Worm (Caenorhabditis elegans): Measurements from ENCODE around the gene nep-22.
A peak's percentile ranks its signal among the peaks of the same experiment; 100 is the strongest.

nep-22 gene

ce11 chrX:9024270-9024669 lies 10.1 kb upstream of the nep-22 start (continued):
- TF ChIP-seq attf-4 (tag; optimal IDR thresholded peaks at IDR 0.05), result no peak
- no peak for TF ChIP-seq duxl-1 (tag; optimal IDR thresholded peaks at IDR 0.05; ENCODE audit: poor library complexity)
- peak; percentile 76 for TF ChIP-seq ceh-44 (GFP tag; IDR thresholded peaks at IDR 0.05)
- TF ChIP-seq aly-2 (tag; optimal IDR thresholded peaks at IDR 0.05), result no peak
- TF ChIP-seq nhr-76 (tag; optimal IDR thresholded peaks at IDR 0.05), result no peak
- peak; percentile 92 for TF ChIP-seq F26F4.8 (GFP tag; conservative IDR thresholded peaks at IDR 0.05)
- TF ChIP-seq ztf-11 (tag; optimal IDR thresholded peaks at IDR 0.05), result no peak
- no peak for TF ChIP-seq nhr-25 (tag; optimal IDR thresholded peaks at IDR 0.05; ENCODE audit: borderline replicate concordance, insufficient read depth)
- TF ChIP-seq ceh-32 (tag; optimal IDR thresholded peaks at IDR 0.05; ENCODE audit: poor library complexity), result no peak
- no peak for TF ChIP-seq fkh-10 (GFP tag; optimal IDR thresholded peaks at IDR 0.05)
- TF ChIP-seq nhr-102 (tag; optimal IDR thresholded peaks at IDR 0.05), result no peak
- TF ChIP-seq tra-1 (GFP tag; IDR thresholded peaks at IDR 0.05), result peak; percentile 90
- peak; percentile 63 for TF ChIP-seq ztf-7 (tag; optimal IDR thresholded peaks at IDR 0.05)
- peak; percentile 31 for TF ChIP-seq F10B5.3 (tag; optimal IDR thresholded peaks at IDR 0.05)
- peak; percentile 94 for TF ChIP-seq F44E2.7 (GFP tag; IDR thresholded peaks at IDR 0.05)
- no peak for TF ChIP-seq lin-15B (tag; optimal IDR thresholded peaks at IDR 0.05)

ce11 chrX:9025484-9025883 lies 8.9 kb upstream of the nep-22 start:
- TF ChIP-seq mes-2 (tag; optimal IDR thresholded peaks at IDR 0.05; ENCODE audit: poor library complexity, severe bottlenecking) (no peak), saeg-2 (GFP tag; IDR thresholded peaks at IDR 0.05) (no peak), madf-9 (GFP tag; conservative IDR thresholded peaks at IDR 0.05) (no peak), lin-39 (tag; optimal IDR thresholded peaks at IDR 0.05) (no peak), R02D3.7 (tag; optimal IDR thresholded peaks at IDR 0.05) (no peak), nhr-25 (tag; optimal IDR thresholded peaks at IDR 0.05; ENCODE audit: borderline replicate concordance, insufficient read depth) (no peak), nhr-77 (tag; optimal IDR thresholded peaks at IDR 0.05) (no peak), zfp-2 (tag; optimal IDR thresholded peaks at IDR 0.05) (no peak), F49E8.2 (tag; optimal IDR thresholded peaks at IDR 0.05; ENCODE audit: borderline replicate concordance) (no peak), hif-1 (tag; optimal IDR thresholded peaks at IDR 0.05) (no peak)

- no peak for TF ChIP-seq ceh-28 (tag; optimal IDR thresholded peaks at IDR 0.05)
- TF ChIP-seq pha-4 (GFP tag; IDR thresholded peaks at IDR 0.05), result no peak
- no peak for TF ChIP-seq pha-4 (tag; optimal IDR thresholded peaks at IDR 0.05)
- TF ChIP-seq F26F4.8 (GFP tag; conservative IDR thresholded peaks at IDR 0.05), result no peak
- TF ChIP-seq aha-1 (tag), result peak; percentile 34
Measured at ce11 chrX:9027304-9027703, 7.0 kb upstream of the nep-22 start, which contains the start of gene T25B6.3. T25B6.3 (plus strand) TSS chrX:9027604.

DNA sequence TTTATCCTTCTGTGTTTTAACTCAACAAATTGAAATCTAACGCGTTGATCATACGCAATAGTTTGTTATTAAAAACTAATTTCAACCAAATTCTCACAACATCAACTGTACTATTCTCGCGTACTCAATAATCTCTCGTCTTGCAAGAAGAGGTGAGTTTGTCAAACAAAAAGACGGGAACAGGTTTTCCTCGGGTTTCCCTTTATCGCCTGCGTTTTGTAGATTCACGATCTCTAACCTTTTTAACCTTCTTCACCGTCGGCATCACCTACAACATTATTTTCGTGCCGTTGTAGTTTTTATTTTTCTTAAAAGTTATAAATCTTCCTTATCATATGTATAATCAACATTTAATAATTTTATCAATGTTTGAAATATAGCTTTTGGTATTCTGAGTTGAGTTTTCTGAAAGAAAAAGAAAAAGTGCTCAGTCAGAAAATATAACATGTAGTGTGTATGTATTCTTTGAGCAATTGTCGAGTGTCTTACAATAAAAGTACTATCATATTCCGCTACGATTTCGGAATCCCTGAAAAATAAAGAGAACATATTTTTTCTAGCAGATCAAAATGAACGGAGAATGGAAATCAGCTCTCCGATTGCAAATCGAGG lies 5.3 kb upstream of the nep-22 start, which contains the start of gene snf-12:
Gene snf-12 (plus strand): TSS at position 562 of the 612 bp plus-strand sequence.
- peak; percentile 64 for TF ChIP-seq aha-1 (tag)
- peak; percentile 50 for TF ChIP-seq nhr-28 (tag; optimal IDR thresholded peaks at IDR 0.05)
- no peak for TF ChIP-seq dmd-8 (GFP tag; IDR thresholded peaks at IDR 0.05)
- TF ChIP-seq nhr-77 (tag; optimal IDR thresholded peaks at IDR 0.05), result no peak
- TF ChIP-seq duxl-1 (tag; optimal IDR thresholded peaks at IDR 0.05; ENCODE audit: poor library complexity), result no peak
- no peak for TF ChIP-seq madf-5 (GFP tag; IDR thresholded peaks at IDR 0.05)
- TF ChIP-seq ztf-11 (tag; optimal IDR thresholded peaks at IDR 0.05), result no peak
- no peak for TF ChIP-seq hmg-1.1 (GFP tag; IDR thresholded peaks at IDR 0.05)
- peak; percentile 7 for TF ChIP-seq nhr-25 (tag; optimal IDR thresholded peaks at IDR 0.05; ENCODE audit: borderline replicate concordance, insufficient read depth)
- no peak for TF ChIP-seq zip-11 (GFP tag; IDR thresholded peaks at IDR 0.05)
- no peak for TF ChIP-seq R02D3.7 (tag; optimal IDR thresholded peaks at IDR 0.05)

Data from whole organism, L4 larva.